Worm (Caenorhabditis elegans): ENCODE measurements around the gene T11B7.2.

Gene T11B7.2

ce11 chrIV:8794895-8795665 is 49.3 kb downstream of the T11B7.2 start (continued):
- TF ChIP-seq ztf-25 (GFP tag; IDR thresholded peaks at IDR 0.05) (no peak), nhr-80 (tag; optimal IDR thresholded peaks at IDR 0.05) (peak; percentile 100), rpc-1 (optimal IDR thresholded peaks at IDR 0.05) (no peak), rpc-1 (tag; optimal IDR thresholded peaks at IDR 0.05) (no peak), let-526 (GFP tag; IDR thresholded peaks at IDR 0.05) (0 out of 2 replicates have a peak, but pooled peaks have one; percentile 57), aptf-3 (GFP tag; IDR thresholded peaks at IDR 0.05) (no peak), ets-4 (GFP tag; optimal IDR thresholded peaks at IDR 0.05) (peak; percentile 92), F57A8.1 (GFP tag; optimal IDR thresholded peaks at IDR 0.05) (no peak), C17E4.6 (GFP tag; IDR thresholded peaks at IDR 0.05) (no peak), Y56A3A.18 (GFP tag; IDR thresholded peaks at IDR 0.05) (peak; percentile 73; the same call in 1 of the 2 replicates), lir-1 (GFP tag; conservative IDR thresholded peaks at IDR 0.05) (peak; percentile 59; the same call in 1 of the 2 replicates), pha-4 (tag; optimal IDR thresholded peaks at IDR 0.05) (no peak), mel-28 (tag; optimal IDR thresholded peaks at IDR 0.05; ENCODE audit: borderline replicate concordance) (no peak), T07F8.4 (tag; optimal IDR thresholded peaks at IDR 0.05) (no peak), B0336.3 (GFP tag; IDR thresholded peaks at IDR 0.05) (no peak; the same call in none of the 2 replicates), madf-8 (GFP tag; conservative IDR thresholded peaks at IDR 0.05) (no peak), F10E7.11 (tag; optimal IDR thresholded peaks at IDR 0.05) (peak; percentile 3), nhr-90 (tag; optimal IDR thresholded peaks at IDR 0.05) (peak; percentile 69), F37B4.10 (GFP tag; IDR thresholded peaks at IDR 0.05) (0 out of 2 replicates have a peak, but pooled peaks have one; percentile 67), lag-1 (GFP tag; IDR thresholded peaks at IDR 0.05) (no peak), him-1 (tag; optimal IDR thresholded peaks at IDR 0.05) (no peak), hrde-1 (tag; optimal IDR thresholded peaks at IDR 0.05; ENCODE audit: borderline replicate concordance) (no peak), F33H1.4 (GFP tag; IDR thresholded peaks at IDR 0.05) (no peak), dox-1 (GFP tag; IDR thresholded peaks at IDR 0.05) (peak; percentile 94), lin-40 (tag; optimal IDR thresholded peaks at IDR 0.05) (peak; percentile 83), bed-1 (GFP tag; IDR thresholded peaks at IDR 0.05) (no peak), attf-3 (GFP tag; conservative IDR thresholded peaks at IDR 0.05) (0 out of 2 replicates have a peak, but pooled peaks have one; percentile 34), egrh-3 (GFP tag; IDR thresholded peaks at IDR 0.05) (peak; percentile 99), F55B11.4 (tag; optimal IDR thresholded peaks at IDR 0.05; ENCODE audit: borderline replicate concordance, insufficient read depth) (no peak), Y95B8A.8 (GFP tag; IDR thresholded peaks at IDR 0.05) (no peak; the same call in 1 of the 2 replicates), egl-44 (GFP tag; IDR thresholded peaks at IDR 0.05) (0 out of 2 replicates have a peak, but pooled peaks have one; percentile 60), let-607 (tag; optimal IDR thresholded peaks at IDR 0.05) (peak; percentile 70 to 80), B0019.2 (GFP tag; conservative IDR thresholded peaks at IDR 0.05) (no peak), ztf-26 (tag; optimal IDR thresholded peaks at IDR 0.05) (peak; percentile 93), B0035.1 (tag; optimal IDR thresholded peaks at IDR 0.05) (peak; percentile 60), pbrm-1 (GFP tag; IDR thresholded peaks at IDR 0.05) (peak; percentile 73; the same call in 1 of the 2 replicates), C06A6.2 (GFP tag; conservative IDR thresholded peaks at IDR 0.05) (peak; percentile 73), attf-5 (GFP tag; optimal IDR thresholded peaks at IDR 0.05) (peak; percentile 94), hlh-26 (GFP tag; conservative IDR thresholded peaks at IDR 0.05) (no peak), cebp-1 (GFP tag; IDR thresholded peaks at IDR 0.05) (peak; percentile 49; the same call in 1 of the 2 replicates), cebp-1 (tag; optimal IDR thresholded peaks at IDR 0.05) (peak; percentile 94), dpff-1 (tag; optimal IDR thresholded peaks at IDR 0.05) (no peak), D2030.7 (GFP tag; IDR thresholded peaks at IDR 0.05) (no peak), ztf-18 (tag; optimal IDR thresholded peaks at IDR 0.05) (peak; percentile 59), F52B5.7 (tag; optimal IDR thresholded peaks at IDR 0.05) (peak; percentile 61), tbx-9 (tag; optimal IDR thresholded peaks at IDR 0.05; ENCODE audit: borderline replicate concordance) (no peak), ekl-4 (GFP tag; IDR thresholded peaks at IDR 0.05) (peak; percentile 22; the same call in 1 of the 2 replicates)
